Worm (Caenorhabditis elegans): ENCODE measurements around the gene sri-73.

DNA sequence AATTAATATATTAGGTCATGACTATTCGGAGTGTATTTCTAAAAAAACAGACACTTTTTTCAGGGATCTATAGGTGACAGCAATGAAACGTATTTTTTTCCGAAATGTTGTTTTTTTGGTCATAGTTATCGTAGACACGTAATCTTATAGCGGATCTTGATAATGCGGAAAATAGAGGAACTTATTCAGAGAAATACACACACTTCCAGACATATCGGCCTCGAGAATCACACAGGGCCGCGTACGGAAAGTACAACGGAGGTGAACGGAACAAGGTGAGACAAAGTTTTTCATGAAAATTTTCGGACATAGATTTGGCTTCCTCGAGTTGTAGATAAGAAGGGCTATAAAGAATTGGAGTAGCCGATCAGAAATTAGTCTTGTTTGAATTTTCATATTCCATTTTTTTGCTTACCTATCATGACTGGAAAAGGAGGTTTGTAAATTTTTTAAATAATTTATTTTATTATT is 26.8 kb downstream of the sri-73 start, which contains the start of gene nhr-155:
- TF ChIP-seq W03F9.2 (tag; optimal IDR thresholded peaks at IDR 0.05) (no peak), him-1 (tag; optimal IDR thresholded peaks at IDR 0.05) (no peak), dao-5 (tag; optimal IDR thresholded peaks at IDR 0.05) (no peak)
